Worm (Caenorhabditis elegans) whole organism, young adult: ENCODE data around the gene srx-29.
"Not testable (repeated sequence)": the region's sequence is repeated elsewhere in the genome, so short reads cannot be mapped to it uniquely, and the experiment has no call there.

Experiments used
- B0261.1 ChIP-seq: sonication (generic microtip); optimal IDR thresholded peaks from 2 replicates; lab custom pipeline; 2016; ENCODE audit warnings: mild to moderate bottlenecking, missing genetic modification characterization, moderate library complexity, missing compliant biosample characterization
- K12H6.12 ChIP-seq: fragments of 200-800 bp; sonication (Bioruptor generic); optimal IDR thresholded peaks from 2 replicates; lab custom pipeline; 2018; ENCODE audit warnings: mild to moderate bottlenecking, missing genetic modification characterization, missing compliant biosample characterization
- T26A5.8 ChIP-seq: sonication (generic microtip); optimal IDR thresholded peaks from 2 replicates; lab custom pipeline; 2016; ENCODE audit warnings: missing genetic modification characterization, missing compliant biosample characterization
- aptf-2 ChIP-seq: fragments of 200-800 bp; sonication (Bioruptor generic); conservative IDR thresholded peaks from 2 replicates; pipeline ENCODE4 v1.3.6; 2022; ENCODE audit warnings: missing genetic modification reagents, missing genetic modification characterization, missing compliant biosample characterization
- atf-7 ChIP-seq: sonication (generic microtip); optimal IDR thresholded peaks from 2 replicates; lab custom pipeline; 2017; ENCODE audit warnings: mild to moderate bottlenecking, missing genetic modification characterization, missing compliant biosample characterization
- attf-3 ChIP-seq: fragments of 200-800 bp; sonication (Bioruptor generic); conservative IDR thresholded peaks from 2 replicates; pipeline ENCODE4 v1.3.6; 2022; ENCODE audit warnings: missing genetic modification reagents, missing genetic modification characterization, missing compliant biosample characterization
- attf-5 ChIP-seq: fragments of 200-800 bp; sonication (Bioruptor generic); optimal IDR thresholded peaks from 2 replicates; lab custom pipeline; 2018; ENCODE audit warnings: mild to moderate bottlenecking, missing genetic modification characterization, missing compliant biosample characterization
- cebp-1 ChIP-seq, 2 experiments: fragments of 200-800 bp in 1 of 2; sonication (Bioruptor generic) in 1 of 2; sonication (generic microtip) in 1 of 2; IDR thresholded peaks in 1 of 2; optimal IDR thresholded peaks in 1 of 2; 2 replicates each; pipeline versions ENCODE4 v1.3.6 to Lab custom; 2017 to 2022; ENCODE audit warnings: missing compliant biosample characterization in 2 of 2, missing genetic modification characterization in 2 of 2, mild to moderate bottlenecking in 1 of 2, missing genetic modification reagents in 1 of 2, moderate library complexity in 1 of 2
- cebp-2 ChIP-seq: fragments of 200-800 bp; sonication (Bioruptor generic); IDR thresholded peaks from 2 replicates; pipeline ENCODE4 v1.3.6; 2022; ENCODE audit warnings: missing genetic modification characterization, missing compliant biosample characterization
- dox-1 ChIP-seq: fragments of 200-800 bp; sonication (Bioruptor generic); IDR thresholded peaks from 2 replicates; pipeline ENCODE4 v1.3.6; 2022; ENCODE audit warnings: missing genetic modification reagents, missing genetic modification characterization, missing compliant biosample characterization
- fkh-3 ChIP-seq: sonication (generic microtip); optimal IDR thresholded peaks from 2 replicates; lab custom pipeline; 2016; ENCODE audit warnings: mild to moderate bottlenecking, missing genetic modification characterization, missing compliant biosample characterization
- hlh-12 ChIP-seq: sonication (generic microtip); optimal IDR thresholded peaks from 2 replicates; lab custom pipeline; 2016; ENCODE audit warnings: missing genetic modification characterization, missing compliant biosample characterization
- hmg-1.2 ChIP-seq: fragments of 200-800 bp; sonication (Bioruptor generic); IDR thresholded peaks from 2 replicates; pipeline ENCODE4 v1.3.6; 2022; ENCODE audit warnings: missing genetic modification reagents, missing genetic modification characterization, missing compliant biosample characterization
- hmg-20 ChIP-seq: fragments of 200-800 bp; sonication (Bioruptor generic); IDR thresholded peaks from 2 replicates; pipeline ENCODE4 v1.3.6; 2022; ENCODE audit warnings: missing genetic modification reagents, missing genetic modification characterization, missing compliant biosample characterization
- let-607 ChIP-seq, 2 experiments: fragments of 200-800 bp in 1 of 2; sonication (Bioruptor generic) in 1 of 2; sonication (generic microtip) in 1 of 2; optimal IDR thresholded peaks; 2 replicates each; lab custom pipeline; 2016 to 2018; ENCODE audit warnings: mild to moderate bottlenecking in 2 of 2, missing compliant biosample characterization in 2 of 2, missing genetic modification characterization in 2 of 2, moderate library complexity in 2 of 2, missing genotype in 1 of 2
- lin-40 ChIP-seq: sonication (generic microtip); optimal IDR thresholded peaks from 2 replicates; lab custom pipeline; 2016; ENCODE audit warnings: missing genetic modification characterization, mild to moderate bottlenecking, missing compliant biosample characterization, missing genotype, missing genetic modification reagents
- lir-1 ChIP-seq: fragments of 200-800 bp; sonication (Bioruptor generic); conservative IDR thresholded peaks from 2 replicates; pipeline ENCODE4 v1.3.6; 2022; ENCODE audit warnings: missing genetic modification reagents, missing genetic modification characterization, missing compliant biosample characterization
- lsl-1 ChIP-seq: fragments of 200-800 bp; sonication (Bioruptor generic); optimal IDR thresholded peaks from 2 replicates; lab custom pipeline; 2018; ENCODE audit warnings: mild to moderate bottlenecking, missing genetic modification characterization, moderate library complexity, missing compliant biosample characterization
- madf-6 ChIP-seq: fragments of 200-800 bp; sonication (Bioruptor generic); IDR thresholded peaks from 2 replicates; pipeline ENCODE4 v1.3.6; 2022; ENCODE audit warnings: missing genetic modification reagents, missing genetic modification characterization, missing compliant biosample characterization
- mxl-1 ChIP-seq: sonication (generic microtip); optimal IDR thresholded peaks from 2 replicates; lab custom pipeline; 2016; ENCODE audit warnings: missing genetic modification characterization, missing compliant biosample characterization
- nfyb-1 ChIP-seq: fragments of 200-800 bp; sonication (Bioruptor generic); IDR thresholded peaks from 2 replicates; pipeline ENCODE4 v1.3.6; 2022; ENCODE audit warnings: missing genetic modification reagents, missing genetic modification characterization, missing compliant biosample characterization
- nhr-80 ChIP-seq: sonication (generic microtip); optimal IDR thresholded peaks from 2 replicates; lab custom pipeline; 2016; ENCODE audit warnings: missing genetic modification characterization, missing compliant biosample characterization
- pha-4 ChIP-seq: fragments of 150-350 bp; sonication (generic microtip); optimal IDR thresholded peaks from 2 replicates; lab custom pipeline; 2014; ENCODE audit warnings: missing biosample characterization, missing genetic modification reagents, missing genetic modification characterization
- rpc-1 ChIP-seq, 2 experiments: fragments of 150-350 bp in 1 of 2; sonication (generic microtip) in 1 of 2; optimal IDR thresholded peaks; 2 replicates each; lab custom pipeline; 2014 to 2018; ENCODE audit warnings: missing biosample characterization in 1 of 2, missing genetic modification characterization in 1 of 2, missing genetic modification reagents in 1 of 2, missing genotype in 1 of 2
- sptf-2 ChIP-seq: fragments of 200-800 bp; sonication (Bioruptor generic); optimal IDR thresholded peaks from 2 replicates; lab custom pipeline; 2018; ENCODE audit warnings: mild to moderate bottlenecking, missing genetic modification characterization, missing compliant biosample characterization
- tbp1 ChIP-seq: fragments of 200-800 bp; sonication (Bioruptor generic); optimal IDR thresholded peaks from 2 replicates; lab custom pipeline; 2018; ENCODE audit warnings: mild to moderate bottlenecking, missing genetic modification characterization, missing compliant biosample characterization
- tbx-9 ChIP-seq: sonication (generic microtip); optimal IDR thresholded peaks from 2 replicates; lab custom pipeline; 2016; ENCODE audit warnings: borderline replicate concordance, missing genetic modification characterization, inconsistent platforms, missing compliant biosample characterization
- unc-62 ChIP-seq: fragments of 150-350 bp; optimal IDR thresholded peaks from 2 replicates; lab custom pipeline; 2014; ENCODE audit warnings: missing biosample characterization, missing genetic modification reagents, missing genetic modification characterization
- ztf-22 ChIP-seq: fragments of 200-800 bp; sonication (Bioruptor generic); optimal IDR thresholded peaks from 2 replicates; lab custom pipeline; 2018; ENCODE audit warnings: mild to moderate bottlenecking, missing genetic modification characterization, moderate library complexity, missing compliant biosample characterization
- ztf-26 ChIP-seq: sonication (generic microtip); optimal IDR thresholded peaks from 2 replicates; lab custom pipeline; 2017; ENCODE audit warnings: missing genetic modification characterization, missing compliant biosample characterization
- ztf-6 ChIP-seq: fragments of 200-800 bp; sonication (Bioruptor generic); IDR thresholded peaks from 2 replicates; pipeline ENCODE4 v1.3.6; 2022; ENCODE audit warnings: missing genetic modification reagents, missing genetic modification characterization, missing compliant biosample characterization

Gene srx-29

DNA sequence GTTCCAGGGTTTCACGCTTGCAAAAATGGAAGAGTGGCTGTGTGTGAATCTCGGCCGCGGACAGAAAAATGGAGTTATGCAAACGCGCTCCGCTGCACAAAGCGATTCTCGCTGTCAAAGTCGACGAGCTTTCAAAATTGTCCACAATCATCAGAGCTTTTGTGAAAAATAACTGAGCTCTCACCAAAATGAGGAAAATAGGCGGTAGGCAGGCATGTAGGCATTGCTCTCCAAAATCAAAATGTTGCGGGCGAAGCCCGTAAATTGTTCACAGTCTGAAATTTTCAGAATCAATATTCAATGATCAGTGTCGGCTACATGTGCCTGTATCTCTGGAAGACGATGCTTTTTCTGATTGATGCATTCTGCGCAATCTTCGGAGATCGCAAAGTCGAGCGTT, 29.1 kb downstream of the srx-29 start, which contains the start of gene K06B4.4:
K06B4.4 (plus strand) TSS at position 301 of the 400 bp plus-strand sequence.
- no peak for TF ChIP-seq T26A5.8 (tag; lab: Kevin White, UChicago)

DNA sequence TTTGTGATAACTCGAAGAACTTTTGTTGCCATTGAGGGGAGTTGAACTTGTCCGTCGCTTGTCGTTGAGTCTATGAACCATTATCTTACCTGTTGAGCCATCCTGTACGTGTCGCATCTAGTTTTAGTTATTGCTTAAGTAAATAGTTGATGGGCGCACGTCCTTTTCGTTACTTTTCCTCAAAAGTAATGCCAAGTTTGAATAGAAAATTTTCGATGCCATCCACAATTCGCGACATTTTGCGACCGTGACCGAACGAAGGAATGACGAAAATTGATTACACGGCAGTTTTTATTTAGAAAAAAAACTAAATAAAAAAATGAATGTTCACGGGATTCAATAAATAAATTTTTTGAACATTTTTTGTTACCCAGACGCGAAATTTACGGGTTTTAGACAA, 29.8 kb downstream of the srx-29 start, which contains the start of gene F53E4.1:
F53E4.1 (minus strand) TSS at position 101 of the 400 bp plus-strand sequence.
- TF ChIP-seq rpc-1 (optimal IDR thresholded peaks at IDR 0.05; lab: Kevin White, UChicago), result not testable (repeated sequence)
- peak; percentile 12 for TF ChIP-seq rpc-1 (tag; optimal IDR thresholded peaks at IDR 0.05; lab: Kevin White, UChicago)
- TF ChIP-seq, all 124 proteins: peak for 1; not testable (repeated sequence) for 123

DNA sequence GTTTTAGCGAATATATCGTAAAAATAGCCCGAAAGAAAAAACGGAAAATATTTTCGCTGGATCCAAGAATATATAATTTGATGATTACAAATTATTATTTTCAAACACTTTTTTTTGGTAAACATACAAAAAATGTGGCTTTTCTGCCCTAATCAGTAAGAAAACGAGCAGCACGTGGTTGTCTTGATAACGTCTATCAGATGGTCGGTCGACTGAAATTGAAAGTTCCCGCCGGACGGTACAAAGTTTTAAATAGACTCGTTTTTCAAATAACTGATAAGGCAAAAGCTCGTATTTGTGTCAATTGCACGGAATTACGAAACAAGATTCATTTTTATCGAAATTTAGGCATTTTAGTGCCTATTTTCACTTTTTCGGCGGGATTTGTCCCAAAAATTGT, 31.3 kb downstream of the srx-29 start:
- TF ChIP-seq unc-62 (GFP tag; lab: Kevin White, UChicago) (peak; percentile 20), attf-3 (GFP tag; lab: Robert Waterston, UW) (no peak), dox-1 (GFP tag; lab: Robert Waterston, UW) (0 out of 2 replicates have a peak, but pooled peaks have one; percentile 49), sptf-2 (no peak), atf-7 (peak; percentile 64), mxl-1 (tag; lab: Kevin White, UChicago) (no peak), lir-1 (GFP tag; lab: Robert Waterston, UW) (0 out of 2 replicates have a peak, but pooled peaks have one; percentile 11), cebp-1 (GFP tag; IDR thresholded peaks at IDR 0.05; lab: Robert Waterston, UW) (peak; percentile 47; the same call in 1 of the 2 replicates), cebp-1 (tag; optimal IDR thresholded peaks at IDR 0.05; lab: Kevin White, UChicago) (no peak), pha-4 (tag; lab: Kevin White, UChicago) (peak; percentile 72), tbp1 (GFP tag; lab: Kevin White, UChicago) (peak; percentile 25), aptf-2 (GFP tag; lab: Robert Waterston, UW) (no peak), ztf-22 (peak; percentile 46), nhr-80 (peak; percentile 96), B0261.1 (tag; lab: Kevin White, UChicago) (no peak), cebp-2 (no peak), let-607 (tag; optimal IDR thresholded peaks at IDR 0.05; lab: Kevin White, UChicago) (peak in 1 of 2 experiments; percentile 63), lin-40 (tag; lab: Kevin White, UChicago) (no peak), madf-6 (GFP tag; lab: Robert Waterston, UW) (no peak), tbx-9 (no peak), nfyb-1 (0 out of 2 replicates have a peak, but pooled peaks have one; percentile 11), ztf-26 (tag; lab: Kevin White, UChicago) (no peak), hmg-20 (GFP tag; lab: Robert Waterston, UW) (no peak), hlh-12 (tag; lab: Kevin White, UChicago) (no peak)

DNA sequence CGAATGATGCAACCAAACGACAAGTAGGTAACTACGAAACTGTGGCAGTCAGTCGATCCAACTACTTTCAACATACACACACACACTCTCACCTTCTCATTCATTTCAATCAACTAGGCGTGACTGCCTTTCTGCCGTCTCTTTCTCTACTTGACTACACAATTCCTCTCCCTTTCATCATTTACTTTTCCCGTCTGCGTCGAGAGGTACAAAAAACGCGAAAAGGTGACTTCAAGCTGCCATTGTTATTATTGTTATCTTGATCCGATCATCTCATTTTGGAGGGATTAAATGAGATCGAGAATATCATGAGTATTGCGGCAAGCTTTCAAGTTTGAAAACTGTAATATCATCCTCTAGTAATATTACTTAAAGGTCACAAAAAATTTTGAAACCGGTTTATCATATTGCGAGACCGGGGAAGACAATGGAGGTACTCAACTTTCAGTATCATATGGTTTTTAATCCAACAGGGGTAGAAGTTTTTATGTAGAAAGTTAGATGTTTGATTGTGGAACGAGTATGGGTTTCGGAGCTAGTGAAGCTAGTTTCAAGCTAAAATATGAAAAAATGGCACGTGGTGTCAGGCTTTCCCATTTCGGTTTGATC, 33.8 kb downstream of the srx-29 start:
- TF ChIP-seq ztf-6 (GFP tag; lab: Robert Waterston, UW) (no peak), lsl-1 (no peak), atf-7 (no peak), fkh-3 (tag; lab: Kevin White, UChicago) (no peak), hmg-1.2 (GFP tag; lab: Robert Waterston, UW) (peak; percentile 40; the same call in 1 of the 2 replicates), K12H6.12 (tag; lab: Kevin White, UChicago) (no peak), hmg-20 (GFP tag; lab: Robert Waterston, UW) (no peak), dox-1 (GFP tag; lab: Robert Waterston, UW) (0 out of 2 replicates have a peak, but pooled peaks have one; percentile 26), cebp-1 (GFP tag; IDR thresholded peaks at IDR 0.05; lab: Robert Waterston, UW) (no peak), cebp-1 (tag; optimal IDR thresholded peaks at IDR 0.05; lab: Kevin White, UChicago) (peak; percentile 70), attf-5 (GFP tag; lab: Kevin White, UChicago) (peak; percentile 33), nhr-80 (peak; percentile 45), attf-3 (GFP tag; lab: Robert Waterston, UW) (no peak)
- TF ChIP-seq, all 124 proteins: peak for 5
